Fruit fly (Drosophila melanogaster): ENCODE results near the gene CG34274.

CG34274 gene

dm6 chr3R:15767338-15767737 lies 35.8 kb downstream of the CG34274 start, which contains the start of gene CG5623:
Gene CG5623, minus strand, starts transcription at chr3R:15767438.
- no peak for TF ChIP-seq ovo (GFP tag; optimal IDR thresholded peaks at IDR 0.05)
- TF ChIP-seq Mnt (GFP tag; optimal IDR thresholded peaks at IDR 0.05): no peak
- TF ChIP-seq Clk (GFP tag; optimal IDR thresholded peaks at IDR 0.05): no peak
- no peak for TF ChIP-seq Crg-1 (GFP tag; optimal IDR thresholded peaks at IDR 0.05)
- TF ChIP-seq CG5204 (GFP tag; optimal IDR thresholded peaks at IDR 0.05): no peak
- no peak for TF ChIP-seq CG12768 (GFP tag; optimal IDR thresholded peaks at IDR 0.05)
- TF ChIP-seq cic (GFP tag; optimal IDR thresholded peaks at IDR 0.05): no peak
- TF ChIP-seq bab1 (GFP tag; optimal IDR thresholded peaks at IDR 0.05): no peak

dm6 chr3R:15768900-15769299 lies 37.4 kb downstream of the CG34274 start:
- no peak for TF ChIP-seq CG7101 (tag; optimal IDR thresholded peaks at IDR 0.05)
- no peak for TF ChIP-seq CG7045 (GFP tag; optimal IDR thresholded peaks at IDR 0.05)
- no peak for TF ChIP-seq cic (GFP tag; optimal IDR thresholded peaks at IDR 0.05)

- TF ChIP-seq ovo (GFP tag; optimal IDR thresholded peaks at IDR 0.05) (no peak), toe (GFP tag; optimal IDR thresholded peaks at IDR 0.05) (no peak), cnc (optimal IDR thresholded peaks at IDR 0.05) (no peak), tj (GFP tag; optimal IDR thresholded peaks at IDR 0.05) (no peak), CG12768 (GFP tag; optimal IDR thresholded peaks at IDR 0.05) (no peak), CG33017 (tag; optimal IDR thresholded peaks at IDR 0.05) (no peak), bab1 (GFP tag; optimal IDR thresholded peaks at IDR 0.05) (no peak), CG7045 (GFP tag; optimal IDR thresholded peaks at IDR 0.05) (no peak), CG5204 (GFP tag; optimal IDR thresholded peaks at IDR 0.05) (no peak), pad (GFP tag; optimal IDR thresholded peaks at IDR 0.05) (no peak), kay (GFP tag; ENCODE audit: borderline replicate concordance) (no peak), Hr96 (GFP tag; optimal IDR thresholded peaks at IDR 0.05) (no peak), CG11617 (GFP tag; optimal IDR thresholded peaks at IDR 0.05) (no peak), cic (GFP tag; optimal IDR thresholded peaks at IDR 0.05) (no peak), CG1620 (GFP tag; optimal IDR thresholded peaks at IDR 0.05) (no peak), CG7101 (tag; optimal IDR thresholded peaks at IDR 0.05) (no peak), Crg-1 (GFP tag; optimal IDR thresholded peaks at IDR 0.05) (no peak), Mnt (GFP tag; optimal IDR thresholded peaks at IDR 0.05) (no peak), CG14711 (tag; optimal IDR thresholded peaks at IDR 0.05) (no peak), Clk (GFP tag; optimal IDR thresholded peaks at IDR 0.05) (no peak)
Measured at dm6 chr3R:15774128-15774527, 42.6 kb downstream of the CG34274 start, which contains the start of gene Ttc26. Gene Ttc26, plus strand, starts transcription at chr3R:15774416.

dm6 chr3R:15775242-15775641 lies 43.7 kb downstream of the CG34274 start, which contains the start of gene CG45207:
Gene CG45207, minus strand, starts transcription at chr3R:15775342.
- TF ChIP-seq kay (GFP tag; ENCODE audit: borderline replicate concordance): no peak

dm6 chr3R:15779505-15779904 lies 48.0 kb downstream of the CG34274 start, which contains the start of gene CG5614:
Gene CG5614, plus strand, starts transcription at chr3R:15779805.
- no peak for TF ChIP-seq tj (GFP tag; optimal IDR thresholded peaks at IDR 0.05)
- TF ChIP-seq CG7045 (GFP tag; optimal IDR thresholded peaks at IDR 0.05): no peak
- TF ChIP-seq Mnt (GFP tag; optimal IDR thresholded peaks at IDR 0.05): no peak
- TF ChIP-seq Clk (GFP tag; optimal IDR thresholded peaks at IDR 0.05): no peak
- no peak for TF ChIP-seq ovo (GFP tag; optimal IDR thresholded peaks at IDR 0.05)

Measured in whole organism, adult.